Worm (Caenorhabditis elegans) whole organism, L1 larva: ENCODE measurements around the gene lido-4.

ENCODE experiments used
- C16A3.4 ChIP-seq: fragments of 150-350 bp; optimal IDR thresholded peaks from 2 replicates; lab custom pipeline; 2014; ENCODE audit warnings: missing biosample characterization, missing genetic modification characterization
- Y116A8C.19 ChIP-seq: sonication (generic microtip); optimal IDR thresholded peaks from 2 replicates; lab custom pipeline; 2016; ENCODE audit warnings: missing compliant biosample characterization, missing genetic modification characterization, borderline replicate concordance
- aha-1 ChIP-seq: fragments of 150-350 bp; optimal IDR thresholded peaks from 2 replicates; lab custom pipeline; 2014; ENCODE audit warnings: missing biosample characterization, missing genetic modification characterization
- aly-2 ChIP-seq: fragments of 150-350 bp; optimal IDR thresholded peaks from 2 replicates; lab custom pipeline; 2014; ENCODE audit warnings: missing biosample characterization, missing genetic modification characterization
- blmp-1 ChIP-seq: fragments of 150-350 bp; optimal IDR thresholded peaks from 2 replicates; lab custom pipeline; 2014; ENCODE audit warnings: missing biosample characterization, missing genetic modification characterization
- ceh-63 ChIP-seq: fragments of 200-800 bp; sonication (Bioruptor generic); optimal IDR thresholded peaks from 2 replicates; lab custom pipeline; 2018; ENCODE audit warnings: mild to moderate bottlenecking, missing genetic modification characterization, missing compliant biosample characterization
- ceh-8 ChIP-seq: fragments of 200-800 bp; sonication (Bioruptor generic); optimal IDR thresholded peaks from 2 replicates; lab custom pipeline; 2018; ENCODE audit warnings: mild to moderate bottlenecking, missing genetic modification characterization, moderate library complexity, missing compliant biosample characterization
- ceh-82 ChIP-seq, 3 experiments: fragments of 150-350 bp in 1 of 3; sonication (generic microtip) in 2 of 3; optimal IDR thresholded peaks; 2 replicates each; lab custom pipeline; 2014 to 2017; ENCODE audit warnings: missing biosample characterization in 3 of 3, missing genetic modification characterization in 3 of 3
- dpl-1 ChIP-seq, 3 experiments: fragments of 150-350 bp in 2 of 3; sonication (generic microtip) in 1 of 3; optimal IDR thresholded peaks; 2 replicates each; lab custom pipeline; 2014 to 2017; ENCODE audit warnings: missing biosample characterization in 3 of 3, missing genetic modification characterization in 3 of 3, missing genetic modification reagents in 3 of 3
- dsc-1 ChIP-seq: sonication (generic microtip); optimal IDR thresholded peaks from 2 replicates; lab custom pipeline; 2016; ENCODE audit warnings: mild to moderate bottlenecking, missing genetic modification characterization, missing compliant biosample characterization
- egl-27 ChIP-seq, 2 experiments: fragments of 150-350 bp in 1 of 2; sonication (generic microtip); optimal IDR thresholded peaks; 3 replicates each; lab custom pipeline; 2017 to 2018; ENCODE audit warnings: missing biosample characterization in 2 of 2, missing genetic modification characterization in 2 of 2, missing genetic modification reagents in 2 of 2
- elt-3 ChIP-seq, 6 experiments: fragments of 150-350 bp in 1 of 6; sonication (generic microtip); optimal IDR thresholded peaks; 2 replicates each; lab custom pipeline; 2017 to 2018; ENCODE audit warnings: missing biosample characterization in 6 of 6, missing genetic modification characterization in 6 of 6, inconsistent platforms in 1 of 6
- fkh-8 ChIP-seq: sonication (generic microtip); optimal IDR thresholded peaks from 2 replicates; lab custom pipeline; 2016; ENCODE audit warnings: mild to moderate bottlenecking, missing genetic modification characterization, missing compliant biosample characterization
- fos-1 ChIP-seq: fragments of 150-350 bp; optimal IDR thresholded peaks from 2 replicates; lab custom pipeline; 2014; ENCODE audit warnings: missing biosample characterization, missing genetic modification characterization
- grh-1 ChIP-seq: fragments of 200-800 bp; sonication (Bioruptor generic); IDR thresholded peaks from 2 replicates; pipeline ENCODE4 v1.3.6; 2022; ENCODE audit warnings: missing genetic modification reagents, missing genetic modification characterization, missing compliant biosample characterization
- hpl-2 ChIP-seq: fragments of 150-350 bp; optimal IDR thresholded peaks from 2 replicates; lab custom pipeline; 2014; ENCODE audit warnings: missing biosample characterization, missing genetic modification reagents, missing genetic modification characterization
- isw-1 ChIP-seq: fragments of 200-800 bp; sonication (Bioruptor generic); IDR thresholded peaks from 2 replicates; pipeline ENCODE4 v1.3.6; 2022; ENCODE audit warnings: missing genetic modification characterization, missing compliant biosample characterization
- lin-14 ChIP-seq: fragments of 200-800 bp; sonication (Bioruptor generic); optimal IDR thresholded peaks from 2 replicates; lab custom pipeline; 2018; ENCODE audit warnings: mild to moderate bottlenecking, missing genetic modification characterization, moderate library complexity, missing compliant biosample characterization
- lin-35 ChIP-seq, 2 experiments: fragments of 150-350 bp; optimal IDR thresholded peaks; 2 replicates each; lab custom pipeline; 2014; ENCODE audit warnings: missing biosample characterization in 2 of 2, missing genetic modification characterization in 2 of 2, missing genetic modification reagents in 2 of 2
- lin-39 ChIP-seq: fragments of 150-350 bp; optimal IDR thresholded peaks from 2 replicates; lab custom pipeline; 2014; ENCODE audit warnings: missing biosample characterization, missing genetic modification reagents, missing genetic modification characterization
- lsy-2 ChIP-seq, 2 experiments: fragments of 150-350 bp; optimal IDR thresholded peaks; 2 replicates each; lab custom pipeline; 2014; ENCODE audit warnings: missing biosample characterization in 2 of 2, missing genetic modification characterization in 2 of 2
- nhr-11 ChIP-seq: fragments of 150-350 bp; optimal IDR thresholded peaks from 2 replicates; lab custom pipeline; 2014; ENCODE audit warnings: missing biosample characterization, missing genetic modification characterization
- nhr-20 ChIP-seq: sonication (generic microtip); optimal IDR thresholded peaks from 2 replicates; lab custom pipeline; 2016; ENCODE audit warnings: mild to moderate bottlenecking, missing genetic modification characterization, missing compliant biosample characterization
- nhr-28 ChIP-seq: fragments of 150-350 bp; optimal IDR thresholded peaks from 2 replicates; lab custom pipeline; 2014; ENCODE audit warnings: missing biosample characterization, missing genetic modification characterization
- nhr-47 ChIP-seq: sonication (generic microtip); optimal IDR thresholded peaks from 2 replicates; lab custom pipeline; 2016; ENCODE audit warnings: mild to moderate bottlenecking, missing genetic modification characterization, moderate library complexity, missing compliant biosample characterization
- nhr-71 ChIP-seq: sonication (generic microtip); optimal IDR thresholded peaks from 2 replicates; lab custom pipeline; 2016; ENCODE audit warnings: mild to moderate bottlenecking, missing genetic modification characterization, moderate library complexity, missing compliant biosample characterization
- nhr-76 ChIP-seq: sonication (generic microtip); optimal IDR thresholded peaks from 2 replicates; lab custom pipeline; 2017; ENCODE audit warnings: missing biosample characterization, missing genetic modification characterization
- nhr-77 ChIP-seq: fragments of 150-350 bp; optimal IDR thresholded peaks from 2 replicates; lab custom pipeline; 2014; ENCODE audit warnings: missing biosample characterization, missing genetic modification characterization
- nhr-85 ChIP-seq: sonication (generic microtip); peaks from one replicate; lab custom pipeline; 2016; ENCODE audit warnings: missing genetic modification characterization, inconsistent platforms, missing compliant biosample characterization
- pag-3 ChIP-seq: sonication (generic microtip); optimal IDR thresholded peaks from 2 replicates; lab custom pipeline; 2017; ENCODE audit warnings: missing genetic modification characterization, mild to moderate bottlenecking, missing compliant biosample characterization, antibody characterized with exemption, borderline replicate concordance; ENCODE audit not compliant: insufficient read depth
- rnt-1 ChIP-seq: sonication (generic microtip); optimal IDR thresholded peaks from 2 replicates; lab custom pipeline; 2016; ENCODE audit warnings: mild to moderate bottlenecking, missing genetic modification characterization, moderate library complexity, missing compliant biosample characterization
- skn-1 ChIP-seq: fragments of 150-350 bp; optimal IDR thresholded peaks from 2 replicates; lab custom pipeline; 2014; ENCODE audit warnings: missing biosample characterization, missing genetic modification characterization
- snu-23 ChIP-seq: sonication (generic microtip); optimal IDR thresholded peaks from 2 replicates; lab custom pipeline; 2016; ENCODE audit warnings: missing genetic modification characterization, missing compliant biosample characterization
- sox-4 ChIP-seq: sonication (generic microtip); optimal IDR thresholded peaks from 2 replicates; lab custom pipeline; 2016; ENCODE audit warnings: missing genetic modification characterization, missing compliant biosample characterization
- sptf-1 ChIP-seq: fragments of 150-350 bp; optimal IDR thresholded peaks from 2 replicates; lab custom pipeline; 2014; ENCODE audit warnings: missing biosample characterization, missing genetic modification characterization
- swsn-7 ChIP-seq: sonication (generic microtip); optimal IDR thresholded peaks from 2 replicates; lab custom pipeline; 2016; ENCODE audit warnings: missing genetic modification characterization, missing compliant biosample characterization
- tbx-2 ChIP-seq: sonication (generic microtip); optimal IDR thresholded peaks from 2 replicates; lab custom pipeline; 2016; ENCODE audit warnings: missing genetic modification characterization, missing compliant biosample characterization
- tlp-1 ChIP-seq: fragments of 150-350 bp; optimal IDR thresholded peaks from 2 replicates; lab custom pipeline; 2014; ENCODE audit warnings: missing biosample characterization, missing genetic modification characterization
- unc-130 ChIP-seq: fragments of 150-350 bp; optimal IDR thresholded peaks from 2 replicates; lab custom pipeline; 2017; ENCODE audit warnings: missing biosample characterization, missing genetic modification characterization, inconsistent platforms
- unc-30 ChIP-seq: sonication (generic microtip); optimal IDR thresholded peaks from 2 replicates; lab custom pipeline; 2017; ENCODE audit warnings: missing biosample characterization, missing genetic modification characterization
- unc-86 ChIP-seq: sonication (generic microtip); optimal IDR thresholded peaks from 2 replicates; lab custom pipeline; 2016; ENCODE audit warnings: missing genetic modification characterization, missing compliant biosample characterization
- unc-98 ChIP-seq: fragments of 200-800 bp; sonication (Bioruptor generic); IDR thresholded peaks from 2 replicates; pipeline ENCODE4 v1.3.6; 2022; ENCODE audit warnings: missing genetic modification characterization, missing compliant biosample characterization
- zag-1 ChIP-seq: fragments of 150-350 bp; optimal IDR thresholded peaks from 2 replicates; lab custom pipeline; 2014; ENCODE audit warnings: missing biosample characterization, missing genetic modification characterization
- zip-4 ChIP-seq: fragments of 200-800 bp; sonication (Bioruptor generic); optimal IDR thresholded peaks from 2 replicates; lab custom pipeline; 2018; ENCODE audit warnings: mild to moderate bottlenecking, missing genetic modification characterization, moderate library complexity, missing compliant biosample characterization
- ztf-11 ChIP-seq, 2 experiments: sonication (generic microtip); optimal IDR thresholded peaks; 2 replicates each; lab custom pipeline; 2016 to 2017; ENCODE audit warnings: missing genetic modification characterization in 2 of 2, missing biosample characterization in 1 of 2, missing compliant biosample characterization in 1 of 2
- ztf-4 ChIP-seq: fragments of 150-350 bp; optimal IDR thresholded peaks from 2 replicates; lab custom pipeline; 2014; ENCODE audit warnings: missing biosample characterization, missing genetic modification characterization

The lido-4 gene

ce11 chrX:17107670-17108069 is at the start of gene lido-4:
lido-4 (minus strand) TSS chrX:17107770.
- no peak for TF ChIP-seq zag-1 (tag; lab: Kevin White, UChicago)
- TF ChIP-seq elt-3 (tag; optimal IDR thresholded peaks at IDR 0.05; lab: Kevin White, UChicago) = no peak
- TF ChIP-seq unc-98 (GFP tag; lab: Robert Waterston, UW) = no peak
- no peak for TF ChIP-seq lsy-2 (tag; optimal IDR thresholded peaks at IDR 0.05; lab: Kevin White, UChicago)
- TF ChIP-seq tbx-2 (tag; lab: Kevin White, UChicago) = no peak
- no peak for TF ChIP-seq nhr-76 (tag; lab: Kevin White, UChicago)
- no peak for TF ChIP-seq aly-2 (tag; lab: Kevin White, UChicago)
- TF ChIP-seq snu-23 = no peak
- no peak for TF ChIP-seq lin-35 (GFP tag; optimal IDR thresholded peaks at IDR 0.05; lab: Kevin White, UChicago)
- no peak for TF ChIP-seq Y116A8C.19 (tag; lab: Kevin White, UChicago)
- no peak for TF ChIP-seq lin-14 (GFP tag; lab: Kevin White, UChicago)

ce11 chrX:17157089-17157488 is 49.5 kb upstream of the lido-4 start:
- TF ChIP-seq fkh-8 (tag; lab: Kevin White, UChicago) (no peak), ceh-63 (no peak), elt-3 (tag; optimal IDR thresholded peaks at IDR 0.05; lab: Kevin White, UChicago) (no peak), sox-4 (tag; lab: Kevin White, UChicago) (no peak), nhr-76 (tag; lab: Kevin White, UChicago) (no peak), lin-39 (tag; lab: Kevin White, UChicago) (no peak), nhr-85 (tag; lab: Kevin White, UChicago) (no peak)
- TF ChIP-seq, all 84 proteins: peak for 0

- TF ChIP-seq hpl-2 (GFP tag; lab: Kevin White, UChicago) (no peak), lin-14 (GFP tag; lab: Kevin White, UChicago) (peak; percentile 92), ceh-63 (no peak), unc-130 (peak; percentile 93), ztf-11 (tag; optimal IDR thresholded peaks at IDR 0.05; lab: Kevin White, UChicago) (peak in 1 of 2 experiments; percentile 52), lin-39 (tag; lab: Kevin White, UChicago) (no peak), nhr-85 (tag; lab: Kevin White, UChicago) (peak; percentile 73), nhr-47 (peak; percentile 82), unc-86 (peak; percentile 62), ceh-82 (tag; optimal IDR thresholded peaks at IDR 0.05; lab: Kevin White, UChicago) (peak; percentile 68 to 81 (median 77)), swsn-7 (tag; lab: Kevin White, UChicago) (peak; percentile 84), tlp-1 (tag; lab: Kevin White, UChicago) (no peak), unc-30 (no peak), rnt-1 (tag; lab: Kevin White, UChicago) (peak; percentile 83), nhr-20 (tag; lab: Kevin White, UChicago) (peak; percentile 86), blmp-1 (tag; lab: Kevin White, UChicago) (peak; percentile 71), ztf-4 (tag; lab: Kevin White, UChicago) (peak; percentile 44), C16A3.4 (tag; lab: Kevin White, UChicago) (peak; percentile 82), snu-23 (peak; percentile 88), nhr-76 (tag; lab: Kevin White, UChicago) (no peak), grh-1 (GFP tag; lab: Robert Waterston, UW) (peak; percentile 39; the same call in 1 of the 2 replicates), lin-35 (GFP tag; optimal IDR thresholded peaks at IDR 0.05; lab: Kevin White, UChicago) (peak; percentile 46 to 77), zip-4 (GFP tag; lab: Kevin White, UChicago) (no peak), sptf-1 (tag; lab: Kevin White, UChicago) (no peak), ceh-8 (GFP tag; lab: Kevin White, UChicago) (peak; percentile 24), isw-1 (peak; percentile 49), nhr-77 (peak; percentile 47), nhr-28 (no peak), nhr-71 (tag; lab: Kevin White, UChicago) (peak; percentile 87), pag-3 (tag; lab: Kevin White, UChicago) (no peak), fos-1 (tag; lab: Kevin White, UChicago) (peak; percentile 33), aha-1 (tag; lab: Kevin White, UChicago) (no peak), Y116A8C.19 (tag; lab: Kevin White, UChicago) (no peak), tbx-2 (tag; lab: Kevin White, UChicago) (peak; percentile 77), skn-1 (tag; lab: Kevin White, UChicago) (peak; percentile 77), dsc-1 (tag; lab: Kevin White, UChicago) (peak; percentile 70), egl-27 (tag; optimal IDR thresholded peaks at IDR 0.05; lab: Kevin White, UChicago) (no peak), nhr-11 (tag; lab: Kevin White, UChicago) (no peak), lsy-2 (tag; optimal IDR thresholded peaks at IDR 0.05; lab: Kevin White, UChicago) (peak; percentile 76 to 78), dpl-1 (GFP tag; optimal IDR thresholded peaks at IDR 0.05; lab: Kevin White, UChicago) (peak; percentile 61 to 72 (median 65))
Measured at ce11 chrX:17151160-17151711, 43.7 kb upstream of the lido-4 start, which contains the start of gene mdt-1.2. mdt-1.2 (plus strand) TSS chrX:17151522.
